Worm (Caenorhabditis elegans): ENCODE results near the gene dpy-8.

- no peak for TF ChIP-seq fkh-10 (GFP tag; optimal IDR thresholded peaks at IDR 0.05)
- TF ChIP-seq ahr-1 (tag; optimal IDR thresholded peaks at IDR 0.05), result no peak
- TF ChIP-seq nfya-1 (tag; optimal IDR thresholded peaks at IDR 0.05), result no peak
- no peak for TF ChIP-seq pqm-1 (tag; optimal IDR thresholded peaks at IDR 0.05)
- TF ChIP-seq unc-55 (GFP tag; optimal IDR thresholded peaks at IDR 0.05), result no peak
- no peak for TF ChIP-seq pros-1 (tag; optimal IDR thresholded peaks at IDR 0.05)
- no peak for TF ChIP-seq ama-1 (optimal IDR thresholded peaks at IDR 0.05)
- no peak for TF ChIP-seq K02D7.2 (tag; optimal IDR thresholded peaks at IDR 0.05)
- no peak for TF ChIP-seq nhr-11 (tag; optimal IDR thresholded peaks at IDR 0.05)
- TF ChIP-seq pha-4 (tag; optimal IDR thresholded peaks at IDR 0.05), result no peak
- no peak for TF ChIP-seq lim-6 (tag; optimal IDR thresholded peaks at IDR 0.05)
These were observed 28.8 kb upstream of the dpy-8 start, which contains the start of gene metl-9 for ce11 chrX:5179050-5179449.
